Fruit fly (Drosophila melanogaster): Measurements from ENCODE around the gene TfIIB.

Gene TfIIB

dm6 chr2L:10413251-10414127, 17.6 kb upstream of the TfIIB start, which contains the start of the genes CG5355 and Klp31E (continued):
- no peak for TF ChIP-seq Blimp-1 (GFP tag; optimal IDR thresholded peaks at IDR 0.05)
- peak; percentile 64 for TF ChIP-seq CG3281 (GFP tag; optimal IDR thresholded peaks at IDR 0.05)
- peak; percentile 12 for TF ChIP-seq slou (GFP tag; optimal IDR thresholded peaks at IDR 0.05)
- TF ChIP-seq Nf-YB (GFP tag; optimal IDR thresholded peaks at IDR 0.05) = peak; percentile 50
- no peak for TF ChIP-seq danr (GFP tag; IDR thresholded peaks at IDR 0.05)
- TF ChIP-seq CG3163 (GFP tag; optimal IDR thresholded peaks at IDR 0.05) = peak; percentile 31
- no peak for TF ChIP-seq NC2α (GFP tag; optimal IDR thresholded peaks at IDR 0.05)
- peak; percentile 57 for TF ChIP-seq inv (GFP tag; IDR thresholded peaks at IDR 0.05; ENCODE audit: partially characterized antibody)
- TF ChIP-seq sqz (GFP tag; optimal IDR thresholded peaks at IDR 0.05) = no peak
- TF ChIP-seq CG30431 (GFP tag; optimal IDR thresholded peaks at IDR 0.05) = peak; percentile 26
- TF ChIP-seq NFAT (GFP tag; IDR thresholded peaks at IDR 0.05) = peak; percentile 68; the same call in 1 of the 2 replicates
- peak; percentile 80 for TF ChIP-seq hbn (GFP tag; IDR thresholded peaks at IDR 0.05; ENCODE audit: partially characterized antibody)
- peak; percentile 78 for TF ChIP-seq CG1603 (tag; optimal IDR thresholded peaks at IDR 0.05)
- no peak for TF ChIP-seq prd (optimal IDR thresholded peaks at IDR 0.05)
- TF ChIP-seq prd (GFP tag; IDR thresholded peaks at IDR 0.05) = peak; percentile 73
- no peak for TF ChIP-seq gsb-n (tag; optimal IDR thresholded peaks at IDR 0.05)
- TF ChIP-seq lmd (GFP tag; IDR thresholded peaks at IDR 0.05) = peak; percentile 52
- peak; percentile 61; the same call in 2 of the 3 replicates for TF ChIP-seq dysf (GFP tag; IDR thresholded peaks at IDR 0.05)
- TF ChIP-seq CG8290 (GFP tag; optimal IDR thresholded peaks at IDR 0.05) = peak; percentile 24
- TF ChIP-seq CG8290 (tag; optimal IDR thresholded peaks at IDR 0.05) = no peak
- peak; percentile 31 for TF ChIP-seq nerfin-1 (tag; optimal IDR thresholded peaks at IDR 0.05)
- TF ChIP-seq Hmr (GFP tag; optimal IDR thresholded peaks at IDR 0.05) = no peak
- TF ChIP-seq CG8944 (GFP tag; optimal IDR thresholded peaks at IDR 0.05) = peak; percentile 41
- peak; percentile 15 for TF ChIP-seq ac (GFP tag; optimal IDR thresholded peaks at IDR 0.05)
- peak; percentile 62 for TF ChIP-seq Atf6 (GFP tag; IDR thresholded peaks at IDR 0.05)
- TF ChIP-seq pum (GFP tag; optimal IDR thresholded peaks at IDR 0.05) = peak; percentile 58
- TF ChIP-seq so (GFP tag; IDR thresholded peaks at IDR 0.05) = peak; percentile 70; the same call in 1 of the 3 replicates
- TF ChIP-seq CG7963 (GFP tag; IDR thresholded peaks at IDR 0.05; ENCODE audit: partially characterized antibody) = peak; percentile 49; the same call in 1 of the 3 replicates
- TF ChIP-seq CG33557 (GFP tag; optimal IDR thresholded peaks at IDR 0.05) = peak; percentile 76
- peak; percentile 10 for TF ChIP-seq CG3995 (GFP tag; optimal IDR thresholded peaks at IDR 0.05)
- TF ChIP-seq CG31365 (tag; optimal IDR thresholded peaks at IDR 0.05) = no peak
- TF ChIP-seq Hsf (GFP tag; optimal IDR thresholded peaks at IDR 0.05) = peak; percentile 65
- peak; percentile 65 for TF ChIP-seq HLH4C (GFP tag; IDR thresholded peaks at IDR 0.05; ENCODE audit: partially characterized antibody)
- TF ChIP-seq CG11696 (GFP tag; IDR thresholded peaks at IDR 0.05) = peak; percentile 61; the same call in 1 of the 2 replicates
- peak; percentile 74 for TF ChIP-seq CG9817 (tag; optimal IDR thresholded peaks at IDR 0.05)
- peak; percentile 29 for TF ChIP-seq CHES-1-like (GFP tag; optimal IDR thresholded peaks at IDR 0.05)
- 0 out of 3 replicates have a peak, but pooled peaks have one; percentile 24 for TF ChIP-seq CG2199 (GFP tag; IDR thresholded peaks at IDR 0.05)
- no peak for TF ChIP-seq CG12071 (GFP tag; optimal IDR thresholded peaks at IDR 0.05)
- TF ChIP-seq D (optimal IDR thresholded peaks at IDR 0.05) = no peak
- peak; percentile 66 for TF ChIP-seq D (GFP tag; optimal IDR thresholded peaks at IDR 0.05)
- TF ChIP-seq CG11085 (GFP tag; IDR thresholded peaks at IDR 0.05) = no peak
- peak; percentile 56 for TF ChIP-seq bab2 (GFP tag; optimal IDR thresholded peaks at IDR 0.05)
- peak; percentile 68 for TF ChIP-seq CG1602 (GFP tag; optimal IDR thresholded peaks at IDR 0.05)
- TF ChIP-seq CG4730 (GFP tag; IDR thresholded peaks at IDR 0.05) = no peak
- peak; percentile 64 for TF ChIP-seq CG16815 (GFP tag; optimal IDR thresholded peaks at IDR 0.05)
- no peak; the same call in none of the 2 replicates for TF ChIP-seq CG6272 (GFP tag; IDR thresholded peaks at IDR 0.05)
- TF ChIP-seq scrt (GFP tag; optimal IDR thresholded peaks at IDR 0.05) = peak; percentile 63
- TF ChIP-seq CG1233 (GFP tag; optimal IDR thresholded peaks at IDR 0.05) = peak; percentile 62
- TF ChIP-seq pb (GFP tag; optimal IDR thresholded peaks at IDR 0.05) = peak; percentile 10
